Worm (Caenorhabditis elegans): ENCODE results near the gene lsm-4.

DNA sequence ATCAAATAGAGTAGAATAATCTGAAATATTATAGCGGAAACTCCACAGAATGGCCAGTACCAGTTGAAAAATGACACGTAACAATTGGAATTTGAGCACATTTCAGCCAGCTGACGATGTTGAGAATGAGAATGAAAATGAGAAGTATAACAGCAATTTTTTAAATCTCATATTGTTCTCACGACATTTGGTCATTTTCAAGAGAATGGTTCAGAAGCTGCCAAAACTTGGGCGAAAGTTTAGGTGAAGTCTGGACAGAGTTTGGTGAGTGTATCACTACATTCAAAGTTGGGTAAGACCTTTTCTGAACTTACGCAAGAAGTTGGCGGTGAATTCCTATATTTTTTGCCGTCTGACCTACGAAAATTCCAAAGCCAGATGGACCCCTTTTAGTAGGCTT is 48.0 kb downstream of the lsm-4 start, which contains the start of gene srd-58:
- TF ChIP-seq unc-62 (GFP tag; optimal IDR thresholded peaks at IDR 0.05) (no peak), ceh-28 (tag; optimal IDR thresholded peaks at IDR 0.05) (no peak), ztf-11 (tag; optimal IDR thresholded peaks at IDR 0.05) (no peak), nhr-76 (tag; optimal IDR thresholded peaks at IDR 0.05) (no peak), fos-1 (tag; optimal IDR thresholded peaks at IDR 0.05) (no peak), nhr-12 (tag; optimal IDR thresholded peaks at IDR 0.05) (no peak), tbx-2 (tag; optimal IDR thresholded peaks at IDR 0.05) (no peak)
